Worm (Caenorhabditis elegans) whole organism, late embryonic: ENCODE measurements around the gene sumv-1.

ENCODE experiments used
- F13H6.1 ChIP-seq: sonication (generic microtip); optimal IDR thresholded peaks from 2 replicates; lab custom pipeline; 2016; ENCODE audit warnings: missing genetic modification characterization, missing compliant biosample characterization
- T23F11.4 ChIP-seq: fragments of 200-800 bp; sonication (Bioruptor generic); optimal IDR thresholded peaks from 2 replicates; lab custom pipeline; 2018; ENCODE audit warnings: mild to moderate bottlenecking, missing genetic modification characterization, missing compliant biosample characterization
- Y22D7AL.16 ChIP-seq: sonication (generic microtip); optimal IDR thresholded peaks from 2 replicates; lab custom pipeline; 2016; ENCODE audit warnings: missing genetic modification characterization, missing compliant biosample characterization
- ahr-1 ChIP-seq: sonication (generic microtip); optimal IDR thresholded peaks from 2 replicates; lab custom pipeline; 2016; ENCODE audit warnings: missing genetic modification characterization, missing compliant biosample characterization
- ceh-18 ChIP-seq: sonication (generic microtip); optimal IDR thresholded peaks from 2 replicates; lab custom pipeline; 2016; ENCODE audit warnings: missing genetic modification characterization, missing compliant biosample characterization
- ceh-22 ChIP-seq: sonication (generic microtip); optimal IDR thresholded peaks from 2 replicates; lab custom pipeline; 2017; ENCODE audit warnings: missing biosample characterization, missing genetic modification characterization
- ceh-30 ChIP-seq: fragments of 150-350 bp; optimal IDR thresholded peaks from 2 replicates; lab custom pipeline; 2014; ENCODE audit warnings: missing biosample characterization, missing genetic modification characterization
- ceh-48 ChIP-seq: sonication (generic microtip); optimal IDR thresholded peaks from 2 replicates; lab custom pipeline; 2016; ENCODE audit warnings: missing genetic modification characterization, inconsistent platforms, missing compliant biosample characterization
- ceh-6 ChIP-seq: fragments of 200-800 bp; sonication (Bioruptor generic); optimal IDR thresholded peaks from 2 replicates; lab custom pipeline; 2018; ENCODE audit warnings: mild to moderate bottlenecking, missing genetic modification characterization, missing compliant biosample characterization
- dmd-4 ChIP-seq: sonication (generic microtip); optimal IDR thresholded peaks from 2 replicates; lab custom pipeline; 2016; ENCODE audit warnings: borderline replicate concordance, missing genetic modification characterization, missing compliant biosample characterization
- dve-1 ChIP-seq: sonication (generic microtip); optimal IDR thresholded peaks from 2 replicates; lab custom pipeline; 2017; ENCODE audit warnings: antibody characterized with exemption, mild to moderate bottlenecking, missing genetic modification characterization, missing compliant biosample characterization
- eyg-1 ChIP-seq: sonication (generic microtip); optimal IDR thresholded peaks from 2 replicates; lab custom pipeline; 2016; ENCODE audit warnings: missing genotype, missing genetic modification characterization, missing compliant biosample characterization
- gmeb-2 ChIP-seq: sonication (generic microtip); optimal IDR thresholded peaks from 2 replicates; lab custom pipeline; 2016; ENCODE audit warnings: missing genetic modification characterization, inconsistent platforms, missing compliant biosample characterization
- hlh-13 ChIP-seq: fragments of 200-800 bp; sonication (Bioruptor generic); optimal IDR thresholded peaks from 2 replicates; lab custom pipeline; 2018; ENCODE audit warnings: mild to moderate bottlenecking, missing genetic modification characterization, missing compliant biosample characterization
- hlh-15 ChIP-seq: sonication (generic microtip); optimal IDR thresholded peaks from 2 replicates; lab custom pipeline; 2016; ENCODE audit warnings: missing genetic modification characterization, missing compliant biosample characterization
- hlh-30 ChIP-seq: sonication (generic microtip); optimal IDR thresholded peaks from 2 replicates; lab custom pipeline; 2017; ENCODE audit warnings: antibody characterized with exemption, missing genetic modification characterization, missing compliant biosample characterization; ENCODE audit not compliant: insufficient read depth
- hlh-6 ChIP-seq: sonication (generic microtip); optimal IDR thresholded peaks from 2 replicates; lab custom pipeline; 2016; ENCODE audit warnings: missing genotype, missing genetic modification characterization, missing compliant biosample characterization
- hlh-8 ChIP-seq: sonication (generic microtip); optimal IDR thresholded peaks from 2 replicates; lab custom pipeline; 2016; ENCODE audit warnings: missing genotype, missing genetic modification characterization, missing compliant biosample characterization
- lim-6 ChIP-seq: sonication (generic microtip); optimal IDR thresholded peaks from 2 replicates; lab custom pipeline; 2016; ENCODE audit warnings: missing genetic modification characterization, missing compliant biosample characterization
- lin-11 ChIP-seq: fragments of 200-800 bp; sonication (Bioruptor generic); optimal IDR thresholded peaks from 2 replicates; lab custom pipeline; 2018; ENCODE audit warnings: mild to moderate bottlenecking, missing genetic modification characterization, missing compliant biosample characterization
- madf-2 ChIP-seq: sonication (generic microtip); optimal IDR thresholded peaks from 2 replicates; lab custom pipeline; 2017; ENCODE audit warnings: missing genetic modification characterization, missing compliant biosample characterization
- mec-3 ChIP-seq: sonication (generic microtip); optimal IDR thresholded peaks from 2 replicates; lab custom pipeline; 2016; ENCODE audit warnings: borderline replicate concordance, missing genetic modification characterization, missing compliant biosample characterization
- odd-2 ChIP-seq: sonication (generic microtip); optimal IDR thresholded peaks from 2 replicates; lab custom pipeline; 2017; ENCODE audit warnings: antibody characterized with exemption, mild to moderate bottlenecking, missing genetic modification characterization, missing compliant biosample characterization
- pat-9 ChIP-seq: fragments of 200-800 bp; sonication (Bioruptor generic); optimal IDR thresholded peaks from 2 replicates; lab custom pipeline; 2018; ENCODE audit warnings: mild to moderate bottlenecking, missing genetic modification characterization, moderate library complexity, missing compliant biosample characterization
- pax-1 ChIP-seq: fragments of 150-350 bp; optimal IDR thresholded peaks from 2 replicates; lab custom pipeline; 2014; ENCODE audit warnings: missing biosample characterization, missing genetic modification characterization
- pha-2 ChIP-seq: sonication (generic microtip); optimal IDR thresholded peaks from 2 replicates; lab custom pipeline; 2017; ENCODE audit warnings: mild to moderate bottlenecking, missing genetic modification characterization, missing compliant biosample characterization
- pha-4 ChIP-seq: fragments of 150-350 bp; optimal IDR thresholded peaks from 2 replicates; lab custom pipeline; 2018; ENCODE audit warnings: missing biosample characterization, missing genetic modification reagents, missing genetic modification characterization
- sdc-2 ChIP-seq: sonication (generic microtip); optimal IDR thresholded peaks from 2 replicates; lab custom pipeline; 2016; ENCODE audit warnings: missing genotype, missing genetic modification characterization, missing compliant biosample characterization
- syd-9 ChIP-seq: sonication (generic microtip); optimal IDR thresholded peaks from 2 replicates; lab custom pipeline; 2016; ENCODE audit warnings: mild to moderate bottlenecking, missing genetic modification characterization, moderate library complexity, missing compliant biosample characterization
- tbx-7 ChIP-seq: sonication (generic microtip); optimal IDR thresholded peaks from 2 replicates; lab custom pipeline; 2016; ENCODE audit warnings: missing genotype, missing genetic modification characterization, missing compliant biosample characterization
- ttx-3 ChIP-seq: sonication (generic microtip); optimal IDR thresholded peaks from 2 replicates; lab custom pipeline; 2016; ENCODE audit warnings: missing genetic modification reagents, missing genetic modification characterization, missing compliant biosample characterization
- unc-42 ChIP-seq: sonication (generic microtip); optimal IDR thresholded peaks from 2 replicates; lab custom pipeline; 2016; ENCODE audit warnings: missing genotype, missing genetic modification characterization, missing compliant biosample characterization
- zip-5 ChIP-seq: sonication (generic microtip); optimal IDR thresholded peaks from 2 replicates; lab custom pipeline; 2016; ENCODE audit warnings: missing genetic modification characterization, missing compliant biosample characterization

The sumv-1 gene

DNA sequence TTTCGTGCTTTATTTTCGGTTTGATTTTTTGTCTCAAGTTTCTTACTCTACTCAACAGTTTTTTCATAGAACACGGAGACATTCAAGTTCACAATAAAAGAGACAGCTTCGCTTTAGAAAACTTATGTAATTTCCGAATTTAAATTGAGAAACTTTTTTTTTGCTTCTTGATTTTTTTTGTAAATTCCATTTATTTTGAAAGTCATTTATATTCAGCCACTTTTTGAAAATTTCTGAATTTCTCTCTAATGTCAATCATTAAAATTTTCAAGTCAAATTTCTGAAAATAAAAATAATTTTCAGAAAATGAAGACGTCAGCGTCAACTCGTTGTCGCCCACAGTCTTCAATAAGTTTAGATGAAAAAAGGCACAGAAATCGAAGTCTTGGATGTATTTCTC is 33.9 kb upstream of the sumv-1 start, which contains the start of gene T15B12.1:
Gene T15B12.1, plus strand, starts transcription at position 301 of the 400 bp plus-strand sequence.
- TF ChIP-seq ahr-1 (no peak), ceh-30 (tag; lab: Kevin White, UChicago) (no peak), tbx-7 (tag; lab: Kevin White, UChicago) (no peak), mec-3 (tag; lab: Kevin White, UChicago) (no peak), ceh-6 (GFP tag; lab: Kevin White, UChicago) (no peak), hlh-13 (no peak), ceh-48 (no peak), ttx-3 (tag; lab: Kevin White, UChicago) (no peak), syd-9 (tag; lab: Kevin White, UChicago) (no peak)

ce11 chrIII:5286205-5286604 is 32.2 kb upstream of the sumv-1 start, which contains the start of gene ZC395.11:
Gene ZC395.11, minus strand, starts transcription at chrIII:5286305.
- no peak for TF ChIP-seq lin-11
- TF ChIP-seq dmd-4 (tag; lab: Kevin White, UChicago), result no peak
- no peak for TF ChIP-seq ceh-48
- no peak for TF ChIP-seq hlh-30 (tag; lab: Kevin White, UChicago)
- no peak for TF ChIP-seq odd-2 (tag; lab: Kevin White, UChicago)
- no peak for TF ChIP-seq dve-1 (tag; lab: Kevin White, UChicago)

DNA sequence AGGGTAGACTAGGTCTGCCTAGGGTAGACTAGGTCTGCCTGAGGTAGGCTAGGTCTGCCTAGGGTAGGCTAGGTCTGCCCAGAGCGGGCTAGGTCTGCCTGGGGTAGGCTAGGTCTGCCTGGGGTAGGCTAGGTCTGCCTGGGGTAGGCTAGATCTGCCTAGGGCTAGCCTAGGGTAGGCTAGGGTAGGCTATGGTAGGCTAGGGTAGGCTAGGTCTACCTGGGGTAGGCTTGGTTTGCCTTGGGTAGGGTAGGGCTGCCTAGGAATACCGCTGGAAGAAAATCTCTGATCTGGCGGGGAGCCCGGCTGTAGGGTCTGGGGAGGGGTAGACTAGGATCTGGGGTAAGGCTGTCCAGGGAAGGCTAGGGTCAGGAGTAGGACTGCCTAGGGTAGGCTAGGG is 31.5 kb upstream of the sumv-1 start:
- TF ChIP-seq pax-1 (tag; lab: Kevin White, UChicago), result no peak
- TF ChIP-seq unc-42 (tag; lab: Kevin White, UChicago), result no peak
- no peak for TF ChIP-seq lin-11
- TF ChIP-seq lim-6 (tag; lab: Kevin White, UChicago), result no peak
- no peak for TF ChIP-seq zip-5 (tag; lab: Kevin White, UChicago)

ce11 chrIII:5280228-5280627 is 26.2 kb upstream of the sumv-1 start:
- TF ChIP-seq pat-9 (tag; lab: Kevin White, UChicago), result no peak
- TF ChIP-seq F13H6.1, result no peak
- no peak for TF ChIP-seq ceh-18
- TF ChIP-seq pha-2 (tag; lab: Kevin White, UChicago), result no peak
- no peak for TF ChIP-seq pha-4 (tag; lab: Kevin White, UChicago)
- no peak for TF ChIP-seq hlh-15 (tag; lab: Kevin White, UChicago)
- no peak for TF ChIP-seq ceh-22 (tag; lab: Kevin White, UChicago)
- TF ChIP-seq eyg-1 (tag; lab: Kevin White, UChicago), result no peak
- TF ChIP-seq tbx-7 (tag; lab: Kevin White, UChicago), result no peak
- no peak for TF ChIP-seq Y22D7AL.16 (tag; lab: Kevin White, UChicago)
- TF ChIP-seq, all 69 proteins: peak for 0

DNA sequence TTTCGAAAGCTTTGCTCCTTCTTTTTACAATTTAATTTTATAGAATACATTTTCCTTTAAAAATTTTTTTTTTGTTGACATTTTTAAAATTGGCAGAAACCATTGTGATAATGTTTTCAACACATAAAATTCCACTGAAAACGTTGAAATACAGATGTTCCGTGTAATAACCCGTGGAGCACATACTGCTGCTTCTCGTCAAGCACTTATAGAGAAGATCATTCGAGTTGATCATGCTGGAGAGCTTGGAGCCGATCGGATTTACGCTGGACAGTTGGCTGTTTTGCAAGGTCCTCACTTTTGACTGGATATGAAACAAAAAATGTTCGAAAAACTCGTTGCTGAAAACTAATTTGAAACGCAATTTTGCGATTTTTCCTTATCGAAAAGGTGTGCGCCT is 23.8 kb upstream of the sumv-1 start, which contains the start of gene clk-1:
Gene clk-1, plus strand, starts transcription at position 155 of the 400 bp plus-strand sequence.
- TF ChIP-seq ahr-1, result no peak
- no peak for TF ChIP-seq hlh-6 (tag; lab: Kevin White, UChicago)
- TF ChIP-seq hlh-13, result no peak
- TF ChIP-seq hlh-8 (tag; lab: Kevin White, UChicago), result no peak
- no peak for TF ChIP-seq T23F11.4 (GFP tag; lab: Kevin White, UChicago)
- TF ChIP-seq gmeb-2 (tag; lab: Kevin White, UChicago), result no peak
- TF ChIP-seq eyg-1 (tag; lab: Kevin White, UChicago), result no peak
- TF ChIP-seq madf-2 (tag; lab: Kevin White, UChicago), result no peak
- TF ChIP-seq sdc-2 (tag; lab: Kevin White, UChicago), result no peak
- TF ChIP-seq, all 69 proteins: peak for 0
